Worm (Caenorhabditis elegans): ENCODE data around the gene gadr-2.

ce11 chrIV:9443940-9444339, 41.0 kb downstream of the gadr-2 start, which contains the start of gene F38E11.9:
- no peak for TF ChIP-seq flt-1 (GFP tag; IDR thresholded peaks at IDR 0.05)
- no peak for TF ChIP-seq ama-1 (optimal IDR thresholded peaks at IDR 0.05)
- TF ChIP-seq sea-1 (GFP tag; conservative IDR thresholded peaks at IDR 0.05): no peak
- no peak for TF ChIP-seq ets-7 (tag; optimal IDR thresholded peaks at IDR 0.05)
- no peak for TF ChIP-seq hmg-4 (GFP tag; optimal IDR thresholded peaks at IDR 0.05)
- no peak for TF ChIP-seq hmbx-1 (tag; optimal IDR thresholded peaks at IDR 0.05)
- no peak for TF ChIP-seq scrt-1 (GFP tag; IDR thresholded peaks at IDR 0.05)
- no peak for TF ChIP-seq tra-4 (tag; optimal IDR thresholded peaks at IDR 0.05)
- no peak for TF ChIP-seq tbx-11 (GFP tag; IDR thresholded peaks at IDR 0.05)

Measured in whole organism, early embryonic.